Worm (Caenorhabditis elegans): Measurements from ENCODE around the gene clec-8.

Gene clec-8

DNA sequence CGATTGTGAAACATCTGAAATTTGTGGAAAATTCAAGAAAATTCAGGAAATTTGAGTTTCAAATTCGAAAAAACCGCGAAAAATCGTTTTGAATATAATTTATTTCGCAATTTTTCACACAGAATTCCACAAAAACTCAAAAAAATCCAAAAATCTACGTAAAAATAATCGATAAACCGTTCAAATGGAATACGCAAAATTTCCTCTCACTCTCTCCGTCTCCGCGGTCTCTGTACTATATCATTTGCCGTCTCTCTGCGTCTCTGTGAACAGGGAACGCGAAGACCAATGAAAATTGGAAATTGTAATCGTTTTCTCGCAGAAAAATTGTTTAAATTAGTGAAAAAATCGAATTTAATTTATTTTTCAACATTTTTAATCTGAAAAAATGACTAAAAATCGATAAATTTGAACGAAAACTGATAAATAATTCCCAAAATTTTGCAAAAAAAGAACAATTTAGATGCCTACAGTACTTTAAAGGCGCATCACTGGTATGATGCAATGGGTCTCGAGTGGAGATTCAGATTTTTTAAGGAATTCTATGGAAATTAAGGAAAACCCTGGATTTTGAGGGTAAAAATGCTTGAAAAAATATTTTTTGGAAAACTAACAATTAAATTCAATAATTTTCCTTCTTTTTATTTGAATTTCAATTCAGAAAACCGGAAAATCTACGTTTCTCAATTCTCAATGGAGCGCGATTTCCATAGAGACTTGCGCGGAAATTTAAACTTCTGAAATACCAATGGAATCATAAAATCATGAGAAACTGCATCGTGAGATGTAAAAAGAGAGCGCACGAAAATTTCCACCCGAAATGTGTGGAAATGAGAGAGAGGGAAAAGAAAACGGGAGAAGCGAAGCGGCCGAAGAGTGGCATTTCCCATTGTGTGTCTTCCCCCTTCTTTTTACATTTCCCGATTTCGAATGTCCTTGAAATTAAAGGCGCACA lies 26.1 kb upstream of the clec-8 start, which contains the start of the genes ceh-100 and lips-15:
Gene ceh-100, minus strand, starts transcription at position 14 of the 955 bp plus-strand sequence.
Gene lips-15, plus strand, starts transcription at position 720 of the 955 bp plus-strand sequence.
- no peak for TF ChIP-seq K09A11.1 (tag; optimal IDR thresholded peaks at IDR 0.05; ENCODE audit: insufficient read depth)
- peak; percentile 17 for TF ChIP-seq ceh-48 (tag; optimal IDR thresholded peaks at IDR 0.05)
- no peak for TF ChIP-seq hlh-13 (GFP tag; optimal IDR thresholded peaks at IDR 0.05)
- peak; percentile 10 for TF ChIP-seq nfya-1 (tag; optimal IDR thresholded peaks at IDR 0.05)
- TF ChIP-seq fkh-10 (GFP tag; optimal IDR thresholded peaks at IDR 0.05), result no peak
- TF ChIP-seq tbx-7 (tag; optimal IDR thresholded peaks at IDR 0.05), result no peak
- no peak for TF ChIP-seq mec-3 (tag; optimal IDR thresholded peaks at IDR 0.05; ENCODE audit: borderline replicate concordance)
- no peak for TF ChIP-seq rnt-1 (tag; optimal IDR thresholded peaks at IDR 0.05)
- TF ChIP-seq lim-6 (tag; optimal IDR thresholded peaks at IDR 0.05), result no peak
- TF ChIP-seq ceh-18 (tag; optimal IDR thresholded peaks at IDR 0.05), result no peak
- TF ChIP-seq npax-4 (tag; optimal IDR thresholded peaks at IDR 0.05), result no peak
- peak; percentile 68 for TF ChIP-seq ceh-31 (tag; optimal IDR thresholded peaks at IDR 0.05)
- TF ChIP-seq ttx-3 (tag; optimal IDR thresholded peaks at IDR 0.05), result no peak
- TF ChIP-seq hlh-8 (tag; optimal IDR thresholded peaks at IDR 0.05), result no peak
- no peak for TF ChIP-seq elt-2 (tag; optimal IDR thresholded peaks at IDR 0.05)
- TF ChIP-seq ceh-24 (tag; optimal IDR thresholded peaks at IDR 0.05), result no peak
- no peak for TF ChIP-seq sdc-2 (tag; optimal IDR thresholded peaks at IDR 0.05)
- peak; percentile 34 for TF ChIP-seq tbx-2 (tag; optimal IDR thresholded peaks at IDR 0.05)
- TF ChIP-seq unc-86 (tag; optimal IDR thresholded peaks at IDR 0.05), result no peak
- no peak for TF ChIP-seq madf-2 (tag; optimal IDR thresholded peaks at IDR 0.05)
- TF ChIP-seq ceh-34 (tag; optimal IDR thresholded peaks at IDR 0.05), result peak; percentile 28
- no peak for TF ChIP-seq ceh-6 (GFP tag; optimal IDR thresholded peaks at IDR 0.05)
- TF ChIP-seq ceh-9 (tag; optimal IDR thresholded peaks at IDR 0.05), result no peak
- TF ChIP-seq unc-3 (GFP tag; conservative IDR thresholded peaks at IDR 0.05), result no peak
- TF ChIP-seq unc-3 (tag; optimal IDR thresholded peaks at IDR 0.05), result no peak
- TF ChIP-seq syd-9 (tag; optimal IDR thresholded peaks at IDR 0.05), result no peak
- TF ChIP-seq odd-2 (tag; optimal IDR thresholded peaks at IDR 0.05), result no peak
- TF ChIP-seq sox-2 (GFP tag; IDR thresholded peaks at IDR 0.05), result no peak
- TF ChIP-seq dmd-4 (tag; optimal IDR thresholded peaks at IDR 0.05; ENCODE audit: borderline replicate concordance), result no peak
- no peak for TF ChIP-seq unc-42 (tag; optimal IDR thresholded peaks at IDR 0.05)
- no peak for TF ChIP-seq hlh-30 (tag; optimal IDR thresholded peaks at IDR 0.05; ENCODE audit: insufficient read depth)
- no peak for TF ChIP-seq T23F11.4 (GFP tag; optimal IDR thresholded peaks at IDR 0.05)
- no peak for TF ChIP-seq hlh-15 (tag; optimal IDR thresholded peaks at IDR 0.05)
- TF ChIP-seq lin-11 (tag; optimal IDR thresholded peaks at IDR 0.05), result no peak
- TF ChIP-seq ceh-2 (tag; optimal IDR thresholded peaks at IDR 0.05), result no peak
- TF ChIP-seq che-1 (tag; optimal IDR thresholded peaks at IDR 0.05), result no peak
- no peak for TF ChIP-seq ceh-19 (GFP tag; optimal IDR thresholded peaks at IDR 0.05)

ce11 chrII:12580952-12581351 lies 3.1 kb upstream of the clec-8 start, which contains the start of gene clec-4:
Gene clec-4, minus strand, starts transcription at chrII:12581113.
- TF ChIP-seq ets-4 (tag; optimal IDR thresholded peaks at IDR 0.05) (no peak), mec-3 (tag; optimal IDR thresholded peaks at IDR 0.05; ENCODE audit: borderline replicate concordance) (no peak), ama-1 (optimal IDR thresholded peaks at IDR 0.05) (no peak), ceh-30 (tag; optimal IDR thresholded peaks at IDR 0.05) (no peak)

All from whole organism, late embryonic.